Worm (Caenorhabditis elegans) whole organism, dauer: ENCODE measurements around the gene Y6G8.2.
"Not testable (repeated sequence)": the region's sequence is repeated elsewhere in the genome, so short reads cannot be mapped to it uniquely, and the experiment has no call there.

Experiments
- unc-62 ChIP-seq: sonication (generic microtip); optimal IDR thresholded peaks from 2 replicates; lab custom pipeline; 2017; ENCODE audit warnings: missing biosample characterization, missing genetic modification reagents, missing genetic modification characterization

Y6G8.2 gene

ce11 chrV:17598810-17599209 is at the start of gene Y6G8.2:
Gene Y6G8.2 (minus strand): TSS chrV:17598956.
- no peak for TF ChIP-seq unc-62 (GFP tag; lab: Kevin White, UChicago)

- no peak for TF ChIP-seq unc-62 (GFP tag; lab: Kevin White, UChicago)
Measured at ce11 chrV:17628566-17628965, 29.8 kb upstream of the Y6G8.2 start, which contains the start of gene F57G4.10. Gene F57G4.10 (plus strand): TSS chrV:17628866.

- TF ChIP-seq unc-62 (GFP tag; lab: Kevin White, UChicago): no peak
Measured at ce11 chrV:17624906-17625305, 26.1 kb upstream of the Y6G8.2 start, which contains the start of gene F57G4.11. Gene F57G4.11 (plus strand): TSS chrV:17625206.

- no peak for TF ChIP-seq unc-62 (GFP tag; lab: Kevin White, UChicago)
Measured at ce11 chrV:17623230-17623629, 24.5 kb upstream of the Y6G8.2 start, which contains the start of gene F57G4.1. Gene F57G4.1 (plus strand): TSS chrV:17623530.

ce11 chrV:17620266-17620665 is 21.5 kb upstream of the Y6G8.2 start, which contains the start of gene Y6G8.8:
Gene Y6G8.8 (plus strand): TSS chrV:17620566.
- no peak for TF ChIP-seq unc-62 (GFP tag; lab: Kevin White, UChicago)

ce11 chrV:17616807-17617206 is 18.1 kb upstream of the Y6G8.2 start, which contains the start of gene Y6G8.6:
Gene Y6G8.6 (minus strand): TSS chrV:17616904.
- no peak for TF ChIP-seq unc-62 (GFP tag; lab: Kevin White, UChicago)

ce11 chrV:17615609-17616008 is 16.9 kb upstream of the Y6G8.2 start, which contains the start of gene Y6G8.5:
Gene Y6G8.5 (minus strand): TSS chrV:17615709.
- no peak for TF ChIP-seq unc-62 (GFP tag; lab: Kevin White, UChicago)

- TF ChIP-seq unc-62 (GFP tag; lab: Kevin White, UChicago): no peak
Measured at ce11 chrV:17614251-17614650, 15.5 kb upstream of the Y6G8.2 start, which contains the start of gene Y6G8.14. Gene Y6G8.14 (minus strand): TSS chrV:17614351.

- not testable (repeated sequence) for TF ChIP-seq unc-62 (GFP tag; lab: Kevin White, UChicago)
Measured at ce11 chrV:17610503-17610902, 11.7 kb upstream of the Y6G8.2 start, which contains the start of gene Y6G8.15. Gene Y6G8.15 (minus strand): TSS chrV:17610603.

ce11 chrV:17607797-17608196 is 9.0 kb upstream of the Y6G8.2 start, which contains the start of gene srz-91:
Gene srz-91 (plus strand): TSS chrV:17608097.
- TF ChIP-seq unc-62 (GFP tag; lab: Kevin White, UChicago): no peak

ce11 chrV:17606050-17606449 is 7.3 kb upstream of the Y6G8.2 start, which contains the start of gene Y6G8.16:
Gene Y6G8.16 (plus strand): TSS chrV:17606350.
- not testable (repeated sequence) for TF ChIP-seq unc-62 (GFP tag; lab: Kevin White, UChicago)

ce11 chrV:17601520-17601919 is 2.8 kb upstream of the Y6G8.2 start, which contains the start of gene ztf-25:
Gene ztf-25 (plus strand): TSS chrV:17601820.
- TF ChIP-seq unc-62 (GFP tag; lab: Kevin White, UChicago): no peak

ce11 chrV:17595691-17596090 is 3.1 kb downstream of the Y6G8.2 start:
- no peak for TF ChIP-seq unc-62 (GFP tag; lab: Kevin White, UChicago)

- not testable (repeated sequence) for TF ChIP-seq unc-62 (GFP tag; lab: Kevin White, UChicago)
Measured at ce11 chrV:17584352-17584843, 14.4 kb downstream of the Y6G8.2 start, which contains the start of gene fbxa-133. Gene fbxa-133 (plus strand): TSS chrV:17584793.

ce11 chrV:17580017-17580416 is 18.7 kb downstream of the Y6G8.2 start:
- TF ChIP-seq unc-62 (GFP tag; lab: Kevin White, UChicago): no peak

ce11 chrV:17566850-17567249 is 31.9 kb downstream of the Y6G8.2 start, which contains the start of gene C38D9.2:
Gene C38D9.2 (plus strand): TSS chrV:17567150.
- no peak for TF ChIP-seq unc-62 (GFP tag; lab: Kevin White, UChicago)

- no peak for TF ChIP-seq unc-62 (GFP tag; lab: Kevin White, UChicago)
Measured at ce11 chrV:17565903-17566302, 32.9 kb downstream of the Y6G8.2 start, which contains the start of gene fbxa-171. Gene fbxa-171 (minus strand): TSS chrV:17566003.
